Fruit fly (Drosophila melanogaster) whole organism, pupa: ENCODE data around the gene neo.

Experiments used
- CG10348 ChIP-seq: fragments of 200-800 bp; sonication (Bioruptor generic); IDR thresholded peaks from 2 replicates; pipeline ENCODE4 v1.3.6; 2022; ENCODE audit warnings: missing biosample characterization, missing genetic modification characterization
- CG12605 ChIP-seq: fragments of 200-800 bp; sonication (Bioruptor generic); IDR thresholded peaks from 2 replicates; pipeline ENCODE4 v1.3.6; 2022; ENCODE audit warnings: missing biosample characterization, missing genetic modification characterization
- CG13204 ChIP-seq: fragments of 200-800 bp; sonication (Bioruptor generic); optimal IDR thresholded peaks from 2 replicates; lab custom pipeline; 2018; ENCODE audit warnings: missing biosample characterization, mild to moderate bottlenecking, missing genetic modification characterization, moderate library complexity
- CG14655 ChIP-seq: fragments of 200-800 bp; sonication (Bioruptor generic); optimal IDR thresholded peaks from 3 replicates; lab custom pipeline; 2017; ENCODE audit warnings: mild to moderate bottlenecking, missing biosample characterization, missing genetic modification reagents, missing genetic modification characterization
- CG15710 ChIP-seq: fragments of 200-800 bp; sonication (Bioruptor generic); optimal IDR thresholded peaks from 2 replicates; lab custom pipeline; 2018; ENCODE audit warnings: missing biosample characterization, mild to moderate bottlenecking, missing genetic modification characterization, moderate library complexity
- CG17806 ChIP-seq: fragments of 200-800 bp; sonication (Bioruptor generic); optimal IDR thresholded peaks from 2 replicates; lab custom pipeline; 2018; ENCODE audit warnings: missing biosample characterization, mild to moderate bottlenecking, missing genetic modification characterization, moderate library complexity
- CG32121 ChIP-seq: fragments of 200-800 bp; sonication (Bioruptor generic); IDR thresholded peaks from 2 replicates; pipeline ENCODE4 v1.3.6; 2022; ENCODE audit warnings: missing biosample characterization, missing genetic modification characterization
- CG34367 ChIP-seq: fragments of 200-800 bp; sonication (Bioruptor generic); optimal IDR thresholded peaks from 2 replicates; lab custom pipeline; 2018; ENCODE audit warnings: missing biosample characterization, mild to moderate bottlenecking, missing genetic modification characterization
- CG4496 ChIP-seq: fragments of 200-800 bp; sonication (Bioruptor generic); IDR thresholded peaks from 3 replicates; pipeline ENCODE4 v1.3.6; 2022; ENCODE audit warnings: missing biosample characterization, missing genetic modification characterization
- CG8159 ChIP-seq: fragments of 200-800 bp; sonication (Bioruptor generic); optimal IDR thresholded peaks from 3 replicates; lab custom pipeline; 2018; ENCODE audit warnings: missing biosample characterization, mild to moderate bottlenecking, missing genetic modification characterization, moderate library complexity
- CG8301 ChIP-seq: fragments of 200-800 bp; sonication (Bioruptor generic); optimal IDR thresholded peaks from 2 replicates; lab custom pipeline; 2018; ENCODE audit warnings: missing biosample characterization, mild to moderate bottlenecking, missing genetic modification characterization
- CG9948 ChIP-seq: fragments of 200-800 bp; sonication (Bioruptor generic); optimal IDR thresholded peaks from 2 replicates; lab custom pipeline; 2018; ENCODE audit warnings: missing biosample characterization, mild to moderate bottlenecking, missing genetic modification characterization, moderate library complexity
- D1 ChIP-seq: fragments of 200-800 bp; sonication (Bioruptor generic); optimal IDR thresholded peaks from 2 replicates; lab custom pipeline; 2018; ENCODE audit warnings: missing biosample characterization, mild to moderate bottlenecking, missing genetic modification characterization, moderate library complexity
- EcR ChIP-seq: fragments of 200-800 bp; sonication (Bioruptor generic); optimal IDR thresholded peaks from 3 replicates; lab custom pipeline; 2019; ENCODE audit warnings: missing biosample characterization, missing genetic modification characterization, mild to moderate bottlenecking, moderate library complexity, missing genetic modification reagents
- Ets98B ChIP-seq: fragments of 200-800 bp; sonication (Bioruptor generic); IDR thresholded peaks from 2 replicates; pipeline ENCODE4 v1.3.6; 2022; ENCODE audit warnings: missing biosample characterization, missing genetic modification characterization
- Pif1A ChIP-seq: fragments of 200-800 bp; sonication (Bioruptor generic); optimal IDR thresholded peaks from 3 replicates; lab custom pipeline; 2016; ENCODE audit warnings: missing biosample characterization, missing genetic modification characterization
- Pif1B ChIP-seq: fragments of 200-800 bp; sonication (Bioruptor generic); optimal IDR thresholded peaks from 3 replicates; lab custom pipeline; 2016; ENCODE audit warnings: missing biosample characterization, missing genetic modification characterization
- Snoo ChIP-seq: fragments of 200-800 bp; sonication (Bioruptor generic); optimal IDR thresholded peaks from 3 replicates; lab custom pipeline; 2017; ENCODE audit warnings: missing biosample characterization, mild to moderate bottlenecking, missing genetic modification characterization, inconsistent platforms
- fd96Ca ChIP-seq: fragments of 200-800 bp; sonication (Bioruptor generic); IDR thresholded peaks from 3 replicates; pipeline ENCODE4 v1.3.6; 2022; ENCODE audit warnings: missing biosample characterization, missing genetic modification characterization
- gl ChIP-seq: fragments of 200-800 bp; sonication (Bioruptor generic); optimal IDR thresholded peaks from 2 replicates; lab custom pipeline; 2018; ENCODE audit warnings: missing biosample characterization, mild to moderate bottlenecking, missing genetic modification characterization
- rn ChIP-seq: fragments of 200-800 bp; sonication (Bioruptor generic); IDR thresholded peaks from 2 replicates; pipeline ENCODE4 v1.3.6; 2022; ENCODE audit warnings: missing biosample characterization, missing genetic modification characterization

The neo gene

DNA sequence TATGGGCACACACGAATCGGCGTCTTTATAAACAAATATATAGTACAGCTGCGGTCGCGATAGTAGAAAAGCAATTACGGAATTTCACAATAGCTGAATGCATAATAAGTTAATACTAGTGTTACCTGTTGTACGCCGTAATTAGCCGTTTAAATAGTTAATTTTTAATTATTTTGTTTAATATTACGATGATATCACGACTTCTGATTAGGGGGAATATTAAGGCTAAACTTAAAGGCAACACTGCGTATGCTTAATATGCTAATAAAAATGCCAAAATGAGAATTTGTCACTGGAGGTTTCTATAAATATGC is 40.0 kb upstream of the neo start:
- TF ChIP-seq gl (tag; lab: Kevin White, UChicago) (no peak), Pif1B (no peak), CG15710 (tag; lab: Kevin White, UChicago) (no peak), rn (no peak), fd96Ca (GFP tag; lab: Robert Waterston, UW) (no peak), CG13204 (GFP tag; lab: Kevin White, UChicago) (no peak), CG8159 (tag; lab: Kevin White, UChicago) (no peak), CG12605 (GFP tag; lab: Robert Waterston, UW) (no peak), EcR (GFP tag; lab: Kevin White, UChicago) (no peak), CG32121 (GFP tag; lab: Robert Waterston, UW) (no peak), CG14655 (no peak), CG9948 (tag; lab: Kevin White, UChicago) (no peak), CG10348 (no peak), CG17806 (tag; lab: Kevin White, UChicago) (no peak), D1 (tag; lab: Kevin White, UChicago) (no peak), CG4496 (GFP tag; lab: Robert Waterston, UW) (no peak), CG34367 (tag; lab: Kevin White, UChicago) (no peak), Ets98B (GFP tag; lab: Robert Waterston, UW) (no peak)
- TF ChIP-seq, all 21 proteins: peak for 0

DNA sequence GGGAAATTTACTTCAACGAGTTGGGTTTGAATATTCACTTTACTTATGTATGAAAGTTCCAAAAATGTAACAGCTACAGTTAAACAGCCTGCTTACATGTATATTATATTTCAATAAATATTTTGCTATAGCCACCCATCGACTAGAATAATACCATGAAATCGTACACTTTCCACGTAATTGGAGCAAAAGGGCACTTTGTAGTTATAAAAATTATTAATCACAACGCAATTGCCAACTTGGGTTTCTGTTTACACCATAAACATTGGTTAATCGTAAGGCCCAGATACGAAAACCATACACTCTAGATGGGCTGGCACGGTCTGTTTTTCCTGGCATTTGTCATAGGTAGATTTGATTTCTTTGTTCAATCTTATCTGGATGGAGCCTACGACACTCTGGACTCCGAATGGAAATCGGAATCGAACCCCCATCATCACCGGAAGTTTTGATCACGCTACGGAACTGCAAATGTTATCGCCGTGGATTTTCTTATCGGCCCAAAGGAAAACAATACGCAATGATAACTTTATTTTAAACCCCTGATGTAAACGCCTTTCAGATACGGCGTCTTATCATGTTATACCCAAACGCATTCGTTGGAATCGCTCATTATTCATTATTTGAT is 38.4 kb upstream of the neo start, which contains the start of gene fig:
Gene fig, minus strand, starts transcription at position 51 of the 628 bp plus-strand sequence.
- no peak for TF ChIP-seq Pif1B
- no peak for TF ChIP-seq gl (tag; lab: Kevin White, UChicago)
- TF ChIP-seq, all 21 proteins: peak for 0

DNA sequence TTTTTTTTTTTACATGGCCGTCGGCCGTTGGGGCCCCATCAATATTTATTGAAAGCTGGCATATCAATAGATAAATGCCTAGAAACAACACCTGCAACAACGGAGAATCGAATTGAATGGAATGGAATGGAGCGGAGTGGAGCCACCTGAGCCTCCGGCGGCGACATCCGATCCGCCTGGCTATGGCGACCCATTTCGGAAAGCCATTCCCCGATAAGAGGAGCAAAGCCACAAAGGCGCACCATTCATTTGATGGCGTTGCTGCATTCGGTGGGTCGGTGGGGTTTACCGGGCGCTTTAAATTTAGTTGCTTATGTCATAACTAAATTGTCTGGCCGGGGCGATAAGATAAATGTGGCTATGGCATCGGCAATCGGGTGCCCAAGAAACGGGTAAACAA is 37.1 kb upstream of the neo start:
- no peak for TF ChIP-seq CG8159 (tag; lab: Kevin White, UChicago)
- TF ChIP-seq Pif1A: no peak
- no peak for TF ChIP-seq gl (tag; lab: Kevin White, UChicago)
- no peak for TF ChIP-seq CG8301 (tag; lab: Kevin White, UChicago)
- no peak for TF ChIP-seq CG13204 (GFP tag; lab: Kevin White, UChicago)
- TF ChIP-seq CG14655: no peak
- TF ChIP-seq CG32121 (GFP tag; lab: Robert Waterston, UW): no peak
- TF ChIP-seq D1 (tag; lab: Kevin White, UChicago): no peak
- TF ChIP-seq CG9948 (tag; lab: Kevin White, UChicago): no peak
- TF ChIP-seq CG34367 (tag; lab: Kevin White, UChicago): no peak
- TF ChIP-seq rn: no peak
- no peak for TF ChIP-seq CG4496 (GFP tag; lab: Robert Waterston, UW)
- TF ChIP-seq Pif1B: no peak

DNA sequence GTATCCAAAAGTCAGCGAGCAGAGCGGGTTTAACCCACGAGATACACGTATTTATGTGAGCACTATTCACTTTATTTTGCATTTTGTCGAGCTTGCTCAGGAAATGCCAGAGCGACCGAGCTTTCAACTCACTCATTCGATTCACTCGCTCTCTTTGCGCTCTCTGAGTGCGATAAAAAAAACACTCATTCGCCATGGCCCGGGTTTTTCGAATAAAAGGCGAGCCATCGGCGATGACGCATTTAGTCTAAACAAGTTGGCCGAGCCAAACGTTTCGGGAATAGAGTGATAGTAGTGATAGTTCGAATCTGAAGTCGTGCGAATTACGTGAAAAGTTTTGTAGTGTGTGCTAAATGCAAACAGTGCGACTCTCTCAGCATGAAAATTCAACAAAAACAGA is 36.6 kb upstream of the neo start:
- TF ChIP-seq CG10348 (no peak), CG13204 (GFP tag; lab: Kevin White, UChicago) (peak; percentile 40), fd96Ca (GFP tag; lab: Robert Waterston, UW) (no peak), Snoo (tag; lab: Kevin White, UChicago) (peak; percentile 36), D1 (tag; lab: Kevin White, UChicago) (no peak), CG14655 (no peak), Pif1B (peak; percentile 0), CG17806 (tag; lab: Kevin White, UChicago) (no peak), CG4496 (GFP tag; lab: Robert Waterston, UW) (0 out of 3 replicates have a peak, but pooled peaks have one; percentile 44), CG32121 (GFP tag; lab: Robert Waterston, UW) (peak; percentile 44; the same call in 1 of the 2 replicates), CG12605 (GFP tag; lab: Robert Waterston, UW) (no peak), Ets98B (GFP tag; lab: Robert Waterston, UW) (peak; percentile 49; the same call in 1 of the 2 replicates), CG8159 (tag; lab: Kevin White, UChicago) (peak; percentile 20), CG34367 (tag; lab: Kevin White, UChicago) (no peak), gl (tag; lab: Kevin White, UChicago) (no peak), Pif1A (no peak), rn (no peak), EcR (GFP tag; lab: Kevin White, UChicago) (peak; percentile 71), CG8301 (tag; lab: Kevin White, UChicago) (no peak), CG9948 (tag; lab: Kevin White, UChicago) (no peak), CG15710 (tag; lab: Kevin White, UChicago) (no peak)

DNA sequence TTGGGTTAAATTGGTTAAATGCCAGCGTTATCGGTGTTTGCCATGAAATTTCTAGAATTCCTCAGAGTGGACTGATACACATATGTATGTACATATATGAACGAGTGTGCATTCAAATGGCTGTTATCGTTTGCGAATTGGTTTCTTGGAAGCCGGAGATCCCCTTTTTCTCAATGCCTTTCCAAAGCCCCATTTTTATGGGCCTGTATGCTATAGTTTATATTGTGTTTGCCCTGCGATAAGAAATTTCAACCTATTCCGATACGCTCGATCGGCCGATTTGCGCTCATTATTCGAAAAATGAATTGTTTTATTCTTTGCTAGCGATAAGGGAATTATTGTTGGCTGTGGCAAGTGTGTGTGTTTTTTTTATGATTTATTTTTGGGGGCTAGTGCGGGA is 35.7 kb upstream of the neo start:
- TF ChIP-seq CG12605 (GFP tag; lab: Robert Waterston, UW) (no peak), CG10348 (no peak), CG8159 (tag; lab: Kevin White, UChicago) (no peak), CG17806 (tag; lab: Kevin White, UChicago) (no peak), CG8301 (tag; lab: Kevin White, UChicago) (no peak), CG15710 (tag; lab: Kevin White, UChicago) (no peak), CG9948 (tag; lab: Kevin White, UChicago) (no peak), CG4496 (GFP tag; lab: Robert Waterston, UW) (no peak), CG34367 (tag; lab: Kevin White, UChicago) (no peak), CG14655 (no peak), fd96Ca (GFP tag; lab: Robert Waterston, UW) (no peak), rn (no peak), Ets98B (GFP tag; lab: Robert Waterston, UW) (no peak), Pif1A (no peak), Snoo (tag; lab: Kevin White, UChicago) (no peak)

DNA sequence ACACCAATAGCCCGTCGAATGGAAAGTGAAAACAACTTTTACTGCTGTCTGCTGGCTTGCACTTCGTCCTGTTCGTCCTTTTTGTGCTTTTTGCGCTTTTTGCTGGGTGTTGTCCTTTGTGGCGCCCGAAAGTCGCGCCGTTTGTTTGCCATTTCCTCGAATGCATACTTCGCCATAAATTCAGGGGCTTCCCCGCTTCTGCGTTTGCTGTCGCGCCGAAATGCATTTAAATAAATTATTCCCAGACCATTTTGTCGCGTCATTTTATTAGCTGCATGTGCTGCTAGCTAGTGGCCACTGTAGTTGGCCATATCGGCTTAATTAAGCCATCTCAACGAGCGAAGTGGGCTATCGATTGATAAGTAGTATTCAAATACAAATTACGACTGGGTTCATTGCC is 33.7 kb upstream of the neo start:
- TF ChIP-seq CG14655 (no peak), EcR (GFP tag; lab: Kevin White, UChicago) (no peak), Snoo (tag; lab: Kevin White, UChicago) (no peak), rn (no peak), CG15710 (tag; lab: Kevin White, UChicago) (no peak), CG13204 (GFP tag; lab: Kevin White, UChicago) (no peak), CG8159 (tag; lab: Kevin White, UChicago) (no peak), CG32121 (GFP tag; lab: Robert Waterston, UW) (no peak), fd96Ca (GFP tag; lab: Robert Waterston, UW) (no peak), Pif1A (no peak)
